Fruit fly (Drosophila melanogaster) whole organism, embryonic: ENCODE data around the gene RpS28a.
A peak's percentile ranks its signal among the peaks of the same experiment; 100 is the strongest.

Source experiments
- Antp ChIP-seq: fragments of 200-800 bp; sonication (Bioruptor generic); optimal IDR thresholded peaks from 3 replicates; lab custom pipeline; 2016; ENCODE audit warnings: missing biosample characterization, missing genetic modification characterization
- Asciz ChIP-seq: fragments of 200-800 bp; sonication (Bioruptor generic); optimal IDR thresholded peaks from 2 replicates; lab custom pipeline; 2017; ENCODE audit warnings: missing biosample characterization, mild to moderate bottlenecking, missing genetic modification characterization, missing genetic modification reagents
- CG13296 ChIP-seq: fragments of 200-800 bp; sonication (Bioruptor generic); optimal IDR thresholded peaks from 3 replicates; lab custom pipeline; 2018; ENCODE audit warnings: missing biosample characterization, mild to moderate bottlenecking, missing genetic modification characterization
- CG14050 ChIP-seq: fragments of 200-800 bp; sonication (Bioruptor generic); IDR thresholded peaks from 3 replicates; pipeline ENCODE4 v1.3.6; 2022; ENCODE audit warnings: missing biosample characterization, missing genetic modification characterization
- CG15269 ChIP-seq: fragments of 200-800 bp; sonication (Bioruptor generic); optimal IDR thresholded peaks from 2 replicates; lab custom pipeline; 2018; ENCODE audit warnings: missing biosample characterization, mild to moderate bottlenecking, missing genetic modification characterization, moderate library complexity
- CG1832 ChIP-seq: fragments of 200-800 bp; sonication (Bioruptor generic); optimal IDR thresholded peaks from 2 replicates; lab custom pipeline; 2017; ENCODE audit warnings: missing biosample characterization, mild to moderate bottlenecking, missing genetic modification characterization, inconsistent platforms
- CG30020 ChIP-seq: fragments of 200-800 bp; optimal IDR thresholded peaks from 2 replicates; lab custom pipeline; 2019; ENCODE audit warnings: missing biosample characterization, mild to moderate bottlenecking, missing genetic modification characterization, moderate library complexity
- CG31365 ChIP-seq: fragments of 200-800 bp; sonication (Bioruptor generic); optimal IDR thresholded peaks from 2 replicates; lab custom pipeline; 2018; ENCODE audit warnings: missing biosample characterization, mild to moderate bottlenecking, missing genetic modification characterization
- CG32772 ChIP-seq: fragments of 200-800 bp; sonication (Bioruptor generic); IDR thresholded peaks from 2 replicates; pipeline ENCODE4 v1.3.6; 2022; ENCODE audit warnings: missing biosample characterization, missing genetic modification characterization
- CG3726 ChIP-seq: fragments of 200-800 bp; sonication (Bioruptor generic); IDR thresholded peaks from 3 replicates; pipeline ENCODE4, ENCODE4 v1.3.6; 2022; ENCODE audit warnings: missing biosample characterization, missing genetic modification characterization
- CG3995 ChIP-seq: fragments of 200-800 bp; sonication (Bioruptor generic); optimal IDR thresholded peaks from 3 replicates; lab custom pipeline; 2016; ENCODE audit warnings: missing biosample characterization, missing genetic modification characterization
- CG5953 ChIP-seq: fragments of 200-800 bp; sonication (Bioruptor generic); IDR thresholded peaks from 2 replicates; pipeline ENCODE4 v1.3.6; 2022; ENCODE audit warnings: missing biosample characterization, missing genetic modification characterization
- CG6654 ChIP-seq: fragments of 200-800 bp; sonication (Bioruptor generic); optimal IDR thresholded peaks from 2 replicates; lab custom pipeline; 2017; ENCODE audit warnings: missing biosample characterization, mild to moderate bottlenecking, missing genetic modification characterization
- CG8089 ChIP-seq: fragments of 200-800 bp; sonication (Bioruptor generic); optimal IDR thresholded peaks from 3 replicates; lab custom pipeline; 2016; ENCODE audit warnings: missing biosample characterization, missing genetic modification characterization
- CkIIα-i1 ChIP-seq: fragments of 200-800 bp; sonication (Bioruptor generic); IDR thresholded peaks from 2 replicates; pipeline ENCODE4 v1.3.6; 2022; ENCODE audit warnings: missing biosample characterization, missing genetic modification characterization
- E2f1 ChIP-seq: fragments of 200-800 bp; sonication (Bioruptor generic); IDR thresholded peaks from 2 replicates; pipeline ENCODE4 v1.3.6; 2022; ENCODE audit warnings: missing biosample characterization, missing genetic modification characterization
- ERR ChIP-seq: fragments of 200-800 bp; sonication (Bioruptor generic); optimal IDR thresholded peaks from 2 replicates; lab custom pipeline; 2016; ENCODE audit warnings: missing biosample characterization, missing genetic modification characterization
- Elba2 ChIP-seq: fragments of 200-800 bp; sonication (Bioruptor generic); optimal IDR thresholded peaks from 3 replicates; lab custom pipeline; 2016; ENCODE audit warnings: missing biosample characterization, missing genetic modification characterization
- Fer2 ChIP-seq: fragments of 200-800 bp; sonication (Bioruptor generic); optimal IDR thresholded peaks from 2 replicates; lab custom pipeline; 2018; ENCODE audit warnings: missing biosample characterization, mild to moderate bottlenecking, missing genetic modification characterization, moderate library complexity
- HLH3B ChIP-seq: fragments of 200-800 bp; sonication (Bioruptor generic); IDR thresholded peaks from 2 replicates; pipeline ENCODE4 v1.3.6; 2022; ENCODE audit warnings: missing biosample characterization, missing genetic modification characterization
- Hey ChIP-seq: fragments of 200-800 bp; sonication (Bioruptor generic); optimal IDR thresholded peaks from 3 replicates; lab custom pipeline; 2018; ENCODE audit warnings: missing biosample characterization, mild to moderate bottlenecking, missing genetic modification characterization
- HmgD ChIP-seq: fragments of 200-800 bp; sonication (Bioruptor generic); optimal IDR thresholded peaks from 3 replicates; lab custom pipeline; 2016; ENCODE audit warnings: missing biosample characterization, missing genetic modification characterization
- Hr51 ChIP-seq, 2 experiments: fragments of 200-800 bp; sonication (Bioruptor generic); optimal IDR thresholded peaks; 2 replicates in 1 of 2; 3 replicates in 1 of 2; lab custom pipeline; 2016 to 2018; ENCODE audit warnings: missing biosample characterization in 2 of 2, missing genetic modification characterization in 2 of 2, mild to moderate bottlenecking in 1 of 2, moderate library complexity in 1 of 2
- MBD-R2 ChIP-seq: fragments of 200-800 bp; sonication (Bioruptor generic); IDR thresholded peaks from 2 replicates; pipeline ENCODE4 v1.3.6; 2022; ENCODE audit warnings: missing biosample characterization, missing genetic modification characterization
- Mes4 ChIP-seq: fragments of 200-800 bp; sonication (Bioruptor generic); optimal IDR thresholded peaks from 2 replicates; lab custom pipeline; 2016; ENCODE audit warnings: missing biosample characterization, missing genetic modification characterization
- NC2β ChIP-seq: fragments of 200-800 bp; sonication (Bioruptor generic); optimal IDR thresholded peaks from 2 replicates; lab custom pipeline; 2016; ENCODE audit warnings: missing biosample characterization, missing genetic modification characterization
- Optix ChIP-seq: fragments of 200-800 bp; sonication (Bioruptor generic); IDR thresholded peaks from 3 replicates; pipeline ENCODE4 v1.3.6; 2022; ENCODE audit warnings: missing biosample characterization, missing genetic modification characterization
- Sin3A ChIP-seq: fragments of >200 bp; optimal IDR thresholded peaks from 2 replicates; lab custom pipeline; 2018
- Sry-δ ChIP-seq: fragments of 200-800 bp; sonication (Bioruptor generic); optimal IDR thresholded peaks from 2 replicates; lab custom pipeline; 2016; ENCODE audit warnings: missing biosample characterization, missing genetic modification characterization
- Trl ChIP-seq, 3 experiments: fragments of >200 bp in 2 of 3; fragments of 200-800 bp in 1 of 3; sonication (Bioruptor generic) in 1 of 3; optimal IDR thresholded peaks; 2 replicates in 1 of 3; 3 replicates in 2 of 3; lab custom pipeline; 2016 to 2017; ENCODE audit warnings: missing biosample characterization in 1 of 3, missing genetic modification characterization in 1 of 3
- Usf ChIP-seq: fragments of 200-800 bp; sonication (Bioruptor generic); optimal IDR thresholded peaks from 2 replicates; lab custom pipeline; 2017; ENCODE audit warnings: missing genotype, missing biosample characterization, missing genetic modification characterization
- amos ChIP-seq: fragments of 200-800 bp; sonication (Bioruptor generic); IDR thresholded peaks from 2 replicates; pipeline ENCODE4 v1.3.6; 2022; ENCODE audit warnings: missing biosample characterization, missing genetic modification characterization; ENCODE audit not compliant: partially characterized antibody
- ash1 ChIP-seq: fragments of 200-800 bp; sonication (Bioruptor generic); optimal IDR thresholded peaks from 2 replicates; lab custom pipeline; 2018; ENCODE audit warnings: missing biosample characterization, mild to moderate bottlenecking, missing genetic modification characterization
- chif ChIP-seq, 2 experiments: fragments of 200-800 bp; sonication (Bioruptor generic); optimal IDR thresholded peaks; 3 replicates each; lab custom pipeline; 2016; ENCODE audit warnings: missing biosample characterization in 2 of 2, missing genetic modification characterization in 2 of 2
- emc ChIP-seq: fragments of 200-800 bp; sonication (Bioruptor generic); optimal IDR thresholded peaks from 2 replicates; lab custom pipeline; 2016; ENCODE audit warnings: missing biosample characterization, missing genetic modification characterization
- ems ChIP-seq: fragments of 200-800 bp; sonication (Bioruptor generic); optimal IDR thresholded peaks from 3 replicates; lab custom pipeline; 2016; ENCODE audit warnings: missing biosample characterization, missing genetic modification characterization
- ftz-f1 ChIP-seq: fragments of 200-800 bp; sonication (Bioruptor generic); optimal IDR thresholded peaks from 2 replicates; lab custom pipeline; 2016; ENCODE audit warnings: missing biosample characterization, missing genetic modification characterization
- fu2 ChIP-seq: fragments of 200-800 bp; sonication (Bioruptor generic); optimal IDR thresholded peaks from 2 replicates; lab custom pipeline; 2016; ENCODE audit warnings: missing biosample characterization, missing genetic modification characterization
- gem ChIP-seq: fragments of 200-800 bp; sonication (Bioruptor generic); optimal IDR thresholded peaks from 2 replicates; lab custom pipeline; 2019; ENCODE audit warnings: missing biosample characterization, mild to moderate bottlenecking, missing genetic modification characterization, moderate library complexity
- gfzf ChIP-seq: fragments of 200-800 bp; sonication (Bioruptor generic); optimal IDR thresholded peaks from 2 replicates; lab custom pipeline; 2016; ENCODE audit warnings: missing biosample characterization, mild to moderate bottlenecking, missing genetic modification characterization, moderate library complexity
- gsb ChIP-seq: fragments of 200-800 bp; sonication (Bioruptor generic); IDR thresholded peaks from 2 replicates; pipeline ENCODE4 v1.3.6; 2022; ENCODE audit warnings: missing biosample characterization, missing genetic modification characterization
- h ChIP-seq: fragments of >200 bp; optimal IDR thresholded peaks from 2 replicates; lab custom pipeline; 2017
- hkb ChIP-seq, 2 experiments: fragments of 200-800 bp in 1 of 2; fragments of >200 bp in 1 of 2; sonication (Bioruptor generic) in 1 of 2; IDR thresholded peaks in 1 of 2; optimal IDR thresholded peaks in 1 of 2; 2 replicates each; pipeline versions ENCODE4 v1.3.6 to Lab custom; 2017 to 2022; ENCODE audit warnings: missing biosample characterization in 1 of 2, missing genetic modification characterization in 1 of 2
- inv ChIP-seq: fragments of 200-800 bp; sonication (Bioruptor generic); IDR thresholded peaks from 2 replicates; pipeline ENCODE4 v1.3.6; 2022; ENCODE audit warnings: missing biosample characterization, missing genetic modification characterization; ENCODE audit not compliant: partially characterized antibody
- jumu ChIP-seq: fragments of 200-800 bp; sonication (Bioruptor generic); optimal IDR thresholded peaks from 3 replicates; lab custom pipeline; 2016; ENCODE audit warnings: missing biosample characterization, missing genetic modification characterization
- knrl ChIP-seq: fragments of 200-800 bp; sonication (Bioruptor generic); IDR thresholded peaks from 3 replicates; pipeline ENCODE4 v1.3.6; 2022; ENCODE audit warnings: missing biosample characterization, missing genetic modification characterization; ENCODE audit not compliant: partially characterized antibody
- maf-S ChIP-seq: fragments of 200-800 bp; sonication (Bioruptor generic); optimal IDR thresholded peaks from 2 replicates; lab custom pipeline; 2016; ENCODE audit warnings: missing biosample characterization, missing genetic modification characterization
- seq ChIP-seq: fragments of 200-800 bp; sonication (Bioruptor generic); IDR thresholded peaks from 2 replicates; pipeline ENCODE4 v1.3.6; 2022; ENCODE audit warnings: missing biosample characterization, missing genetic modification characterization
- sima ChIP-seq: fragments of 200-800 bp; sonication (Bioruptor generic); optimal IDR thresholded peaks from 2 replicates; lab custom pipeline; 2016; ENCODE audit warnings: missing biosample characterization, missing genetic modification characterization
- tio ChIP-seq: fragments of 200-800 bp; sonication (Bioruptor generic); optimal IDR thresholded peaks from 2 replicates; lab custom pipeline; 2017; ENCODE audit warnings: missing biosample characterization, missing genetic modification characterization, inconsistent platforms
- yki ChIP-seq: fragments of >200 bp; optimal IDR thresholded peaks from 3 replicates; lab custom pipeline; 2018
- zfh1 ChIP-seq: fragments of 200-800 bp; sonication (Bioruptor generic); IDR thresholded peaks from 3 replicates; pipeline ENCODE4 v1.3.6; 2022; ENCODE audit warnings: missing biosample characterization, missing genetic modification characterization

RpS28a gene

DNA sequence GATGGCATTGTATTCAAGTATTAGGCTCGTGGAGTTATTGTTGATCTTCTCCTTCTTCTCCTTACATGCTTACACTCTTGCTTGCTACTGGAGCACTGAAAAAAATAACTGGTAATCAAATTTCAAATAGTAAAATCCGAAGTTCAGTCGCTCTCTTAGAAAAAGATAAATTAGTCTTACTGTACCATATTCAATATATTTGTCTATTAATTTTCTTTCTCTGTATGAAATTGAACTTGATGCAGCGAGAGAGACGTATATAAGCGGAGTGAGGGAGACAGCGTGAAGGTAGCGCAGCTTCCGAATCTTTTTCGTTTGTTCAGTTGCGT lies 38.7 kb upstream of the RpS28a start (continued):
- TF ChIP-seq CG32772: peak; percentile 91
- TF ChIP-seq gsb (GFP tag; lab: Robert Waterston, UW): peak; percentile 67
- peak; percentile 88 for TF ChIP-seq Antp
- no peak for TF ChIP-seq Hey (tag; lab: Kevin White, UChicago)
- TF ChIP-seq gfzf (GFP tag; lab: Kevin White, UChicago): no peak
- TF ChIP-seq HmgD (GFP tag; lab: Kevin White, UChicago): peak; percentile 58
- no peak for TF ChIP-seq amos
- peak; percentile 92 for TF ChIP-seq E2f1 (GFP tag; lab: Robert Waterston, UW)
- peak; percentile 60 for TF ChIP-seq CG30020
- TF ChIP-seq yki (lab: Kevin White, UChicago): no peak
- no peak for TF ChIP-seq Sin3A (lab: Kevin White, UChicago)
- TF ChIP-seq CG3726 (GFP tag; lab: Robert Waterston, UW): peak; percentile 85; the same call in 1 of the 3 replicates
- peak; percentile 71 for TF ChIP-seq CG8089 (GFP tag; lab: Kevin White, UChicago)
- peak in 1 of 2 experiments; percentile 1 for TF ChIP-seq Trl (optimal IDR thresholded peaks at IDR 0.05; lab: Kevin White, UChicago)
- TF ChIP-seq Trl (GFP tag; optimal IDR thresholded peaks at IDR 0.05; lab: Kevin White, UChicago): peak; percentile 92
- peak; percentile 50 for TF ChIP-seq NC2β
- no peak for TF ChIP-seq CG3995 (GFP tag; lab: Kevin White, UChicago)
- no peak for TF ChIP-seq CG1832
- TF ChIP-seq CkIIα-i1 (GFP tag; lab: Robert Waterston, UW): no peak
- no peak for TF ChIP-seq h
- TF ChIP-seq MBD-R2 (GFP tag; lab: Robert Waterston, UW): peak; percentile 74
- peak; percentile 52 for TF ChIP-seq Sry-δ
- peak; percentile 96 for TF ChIP-seq HLH3B (GFP tag; lab: Robert Waterston, UW)
- TF ChIP-seq Mes4 (GFP tag; lab: Kevin White, UChicago): peak; percentile 64
- TF ChIP-seq ftz-f1 (GFP tag; lab: Kevin White, UChicago): no peak
- TF ChIP-seq Usf (GFP tag; lab: Kevin White, UChicago): no peak
- TF ChIP-seq Fer2 (tag; lab: Kevin White, UChicago): peak; percentile 63
- no peak for TF ChIP-seq fu2 (GFP tag; lab: Kevin White, UChicago)
- TF ChIP-seq emc: peak; percentile 79
- TF ChIP-seq CG5953 (GFP tag; lab: Robert Waterston, UW): peak; percentile 96
- TF ChIP-seq seq (GFP tag; lab: Robert Waterston, UW): peak; percentile 89
- peak; percentile 69 for TF ChIP-seq tio (GFP tag; lab: Kevin White, UChicago)
- peak; percentile 89 for TF ChIP-seq ems (GFP tag; lab: Kevin White, UChicago)
- TF ChIP-seq ash1 (GFP tag; lab: Kevin White, UChicago): no peak
- peak; percentile 78 for TF ChIP-seq CG15269 (tag; lab: Kevin White, UChicago)
- peak; percentile 63 for TF ChIP-seq CG31365 (tag; lab: Kevin White, UChicago)
- TF ChIP-seq sima (GFP tag; lab: Kevin White, UChicago): peak; percentile 88
- peak; percentile 85 for TF ChIP-seq CG13296
- no peak for TF ChIP-seq knrl
- no peak for TF ChIP-seq inv (GFP tag; lab: Robert Waterston, UW)
- TF ChIP-seq CG14050: peak; percentile 91
- TF ChIP-seq CG6654 (GFP tag; lab: Kevin White, UChicago): peak; percentile 68
- TF ChIP-seq jumu (GFP tag; lab: Kevin White, UChicago): peak; percentile 88
- TF ChIP-seq chif (GFP tag; optimal IDR thresholded peaks at IDR 0.05; lab: Kevin White, UChicago): peak; percentile 77 to 92
- peak; percentile 96 for TF ChIP-seq zfh1
- peak; percentile 96 for TF ChIP-seq Asciz (GFP tag; lab: Kevin White, UChicago)
- peak; percentile 77 for TF ChIP-seq ERR (GFP tag; lab: Kevin White, UChicago)
- peak; percentile 68 for TF ChIP-seq maf-S (GFP tag; lab: Kevin White, UChicago)
- no peak for TF ChIP-seq Elba2 (GFP tag; lab: Kevin White, UChicago)
- peak; percentile 26 to 83 for TF ChIP-seq Hr51 (GFP tag; optimal IDR thresholded peaks at IDR 0.05; lab: Kevin White, UChicago)
- TF ChIP-seq Optix (GFP tag; lab: Robert Waterston, UW): peak; percentile 85
- TF ChIP-seq gem (tag; lab: Kevin White, UChicago): peak; percentile 93
- no peak for TF ChIP-seq hkb (optimal IDR thresholded peaks at IDR 0.05; lab: Kevin White, UChicago)
- peak; percentile 96 for TF ChIP-seq hkb (GFP tag; IDR thresholded peaks at IDR 0.05; lab: Robert Waterston, UW)
